Worm (Caenorhabditis elegans): Measurements from ENCODE around the gene Y39A1A.16.

The Y39A1A.16 gene

DNA sequence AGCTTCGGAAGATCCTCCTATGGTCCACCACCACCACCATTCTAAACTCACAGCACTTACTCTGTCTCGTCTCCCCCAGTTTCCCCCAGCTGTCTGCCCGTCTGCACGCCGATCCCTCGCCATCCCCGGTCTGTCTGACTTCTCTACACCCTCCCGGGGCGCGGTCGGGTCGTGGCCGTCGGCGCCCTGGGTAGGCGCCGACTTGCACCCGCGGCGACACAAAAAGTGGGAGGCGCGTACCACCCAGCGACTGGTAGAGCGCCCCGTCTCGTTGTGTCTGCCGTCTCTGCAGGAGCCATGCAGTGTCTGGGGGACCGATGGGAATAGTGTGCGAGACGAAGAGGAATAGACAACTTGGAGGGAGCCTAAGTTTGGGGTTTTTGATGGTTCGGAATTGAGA lies 45.0 kb upstream of the Y39A1A.16 start (continued):
- peak; percentile 41; the same call in 1 of the 2 replicates for TF ChIP-seq dmd-9 (GFP tag; IDR thresholded peaks at IDR 0.05)
- peak; percentile 70 for TF ChIP-seq duxl-1 (tag; optimal IDR thresholded peaks at IDR 0.05; ENCODE audit: poor library complexity)
- no peak for TF ChIP-seq ama-1 (optimal IDR thresholded peaks at IDR 0.05)
- peak in 1 of 2 experiments; percentile 97 for TF ChIP-seq unc-62 (GFP tag; optimal IDR thresholded peaks at IDR 0.05 in 1 of 2)
- no peak for TF ChIP-seq unc-62 (tag; optimal IDR thresholded peaks at IDR 0.05)
- no peak for TF ChIP-seq egl-27 (tag; optimal IDR thresholded peaks at IDR 0.05)
- peak; percentile 81 for TF ChIP-seq nhr-25 (tag; optimal IDR thresholded peaks at IDR 0.05; ENCODE audit: borderline replicate concordance, insufficient read depth)
- TF ChIP-seq skn-1 (tag; optimal IDR thresholded peaks at IDR 0.05), result no peak
- TF ChIP-seq mdl-1 (tag; optimal IDR thresholded peaks at IDR 0.05), result peak; percentile 85 to 89
- TF ChIP-seq nhr-102 (tag; optimal IDR thresholded peaks at IDR 0.05), result peak; percentile 84
- TF ChIP-seq ZK546.5 (tag; optimal IDR thresholded peaks at IDR 0.05), result peak in 1 of 2 experiments; percentile 33
- TF ChIP-seq ztf-11 (tag; optimal IDR thresholded peaks at IDR 0.05), result no peak
- TF ChIP-seq nhr-48 (tag; optimal IDR thresholded peaks at IDR 0.05), result peak; percentile 84
- TF ChIP-seq F44E2.7 (GFP tag; IDR thresholded peaks at IDR 0.05), result 0 out of 2 replicates have a peak, but pooled peaks have one; percentile 27
- peak; percentile 54; the same call in 1 of the 2 replicates for TF ChIP-seq madf-9 (GFP tag; conservative IDR thresholded peaks at IDR 0.05)
- TF ChIP-seq mep-1 (tag; optimal IDR thresholded peaks at IDR 0.05), result peak; percentile 94
- TF ChIP-seq lin-38 (GFP tag; IDR thresholded peaks at IDR 0.05), result peak; percentile 70
- peak; percentile 71 for TF ChIP-seq dmd-6 (GFP tag; IDR thresholded peaks at IDR 0.05)
- TF ChIP-seq lin-39 (tag; optimal IDR thresholded peaks at IDR 0.05), result no peak
- TF ChIP-seq aha-1 (tag), result peak; percentile 99
- TF ChIP-seq hlh-30 (tag; optimal IDR thresholded peaks at IDR 0.05; ENCODE audit: insufficient read depth), result peak; percentile 84
- TF ChIP-seq daf-8 (GFP tag; IDR thresholded peaks at IDR 0.05), result no peak
- peak; percentile 87 for TF ChIP-seq ceh-20 (GFP tag; IDR thresholded peaks at IDR 0.05)
- 0 out of 2 replicates have a peak, but pooled peaks have one; percentile 50 for TF ChIP-seq Y105C5A.15 (GFP tag; IDR thresholded peaks at IDR 0.05)
- no peak for TF ChIP-seq lim-7 (GFP tag; IDR thresholded peaks at IDR 0.05)
- peak; percentile 92; the same call in 1 of the 2 replicates for TF ChIP-seq nhr-41 (GFP tag; IDR thresholded peaks at IDR 0.05)
- peak; percentile 60; the same call in 1 of the 2 replicates for TF ChIP-seq arid-1 (GFP tag; conservative IDR thresholded peaks at IDR 0.05)
- peak; percentile 65; the same call in 1 of the 2 replicates for TF ChIP-seq vab-7 (GFP tag; IDR thresholded peaks at IDR 0.05)
- peak; percentile 81 for TF ChIP-seq F37D6.2 (tag; optimal IDR thresholded peaks at IDR 0.05)
- TF ChIP-seq fkh-10 (GFP tag; optimal IDR thresholded peaks at IDR 0.05), result peak; percentile 21
- peak in 1 of 2 experiments; percentile 42 for TF ChIP-seq daf-16 (GFP tag; optimal IDR thresholded peaks at IDR 0.05)
- peak; percentile 62 for TF ChIP-seq daf-16 (tag; optimal IDR thresholded peaks at IDR 0.05)
- peak; percentile 80 for TF ChIP-seq spr-1 (tag; optimal IDR thresholded peaks at IDR 0.05)
- peak; percentile 7 for TF ChIP-seq F10B5.3 (tag; optimal IDR thresholded peaks at IDR 0.05)
- peak; percentile 3 for TF ChIP-seq zip-2 (tag; optimal IDR thresholded peaks at IDR 0.05)
- TF ChIP-seq F26F4.8 (GFP tag; conservative IDR thresholded peaks at IDR 0.05), result no peak
- no peak for TF ChIP-seq unc-130 (GFP tag; optimal IDR thresholded peaks at IDR 0.05)
- no peak for TF ChIP-seq fos-1 (tag; optimal IDR thresholded peaks at IDR 0.05)
- no peak for TF ChIP-seq jun-1 (tag; optimal IDR thresholded peaks at IDR 0.05)
- no peak for TF ChIP-seq attf-4 (tag; optimal IDR thresholded peaks at IDR 0.05)
- peak; percentile 21 to 81 for TF ChIP-seq hif-1 (tag; optimal IDR thresholded peaks at IDR 0.05)
- TF ChIP-seq zfp-3 (GFP tag; conservative IDR thresholded peaks at IDR 0.05), result no peak
- TF ChIP-seq ceh-44 (GFP tag; IDR thresholded peaks at IDR 0.05), result no peak
- no peak for TF ChIP-seq ZK337.2 (GFP tag; IDR thresholded peaks at IDR 0.05)
- no peak for TF ChIP-seq gei-8 (GFP tag; optimal IDR thresholded peaks at IDR 0.05)
- TF ChIP-seq nhr-28 (tag; optimal IDR thresholded peaks at IDR 0.05), result peak; percentile 74
- peak; percentile 93 for TF ChIP-seq dve-1 (tag; optimal IDR thresholded peaks at IDR 0.05; ENCODE audit: insufficient read depth)
- no peak for TF ChIP-seq zag-1 (tag; optimal IDR thresholded peaks at IDR 0.05)
- TF ChIP-seq T20F7.1 (GFP tag; optimal IDR thresholded peaks at IDR 0.05), result no peak
- TF ChIP-seq ceh-32 (tag; optimal IDR thresholded peaks at IDR 0.05; ENCODE audit: poor library complexity), result no peak
- TF ChIP-seq zfp-2 (tag; optimal IDR thresholded peaks at IDR 0.05), result no peak
